Fruit fly (Drosophila melanogaster): ENCODE results near the gene CG13962.

DNA sequence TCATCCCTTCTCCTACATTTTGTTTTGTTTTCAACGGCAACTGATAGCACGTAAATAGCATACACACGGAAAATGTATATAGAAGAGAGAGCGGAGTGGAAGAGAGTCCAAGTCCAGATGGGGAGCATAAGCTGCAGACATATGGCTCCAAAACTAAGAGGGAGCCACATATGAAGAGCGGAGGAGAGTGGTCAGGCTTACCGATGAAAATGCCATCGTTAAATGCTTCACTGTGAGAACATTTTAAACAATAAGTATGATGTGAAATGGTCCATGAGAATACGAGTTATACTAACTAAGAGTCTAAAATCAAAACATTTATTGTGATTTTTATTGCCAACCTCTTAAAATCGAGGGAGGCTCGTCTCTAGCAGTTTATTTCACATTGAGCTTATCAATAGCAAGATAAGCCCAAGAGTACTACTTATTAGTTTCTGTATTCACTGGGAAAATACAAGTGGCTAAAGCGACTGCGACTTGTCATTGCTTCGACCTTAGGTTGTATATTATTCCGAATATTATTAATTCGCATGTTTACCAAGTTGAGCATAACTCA, 49.7 kb downstream of the CG13962 start:
- TF ChIP-seq Eip75B (GFP tag; optimal IDR thresholded peaks at IDR 0.05) (no peak), CG9139 (GFP tag; optimal IDR thresholded peaks at IDR 0.05) (no peak), pdm3 (GFP tag; optimal IDR thresholded peaks at IDR 0.05) (no peak), CG6854 (GFP tag; optimal IDR thresholded peaks at IDR 0.05) (no peak), CG10669 (GFP tag; optimal IDR thresholded peaks at IDR 0.05) (no peak), CG8319 (GFP tag; optimal IDR thresholded peaks at IDR 0.05) (no peak), salr (GFP tag; optimal IDR thresholded peaks at IDR 0.05) (peak in 1 of 2 experiments; percentile 86), ss (GFP tag; optimal IDR thresholded peaks at IDR 0.05) (no peak)

Data from whole organism, prepupa.